Worm (Caenorhabditis elegans): ENCODE results near the gene str-205.
A peak's percentile ranks its signal among the peaks of the same experiment; 100 is the strongest.

Gene str-205

DNA sequence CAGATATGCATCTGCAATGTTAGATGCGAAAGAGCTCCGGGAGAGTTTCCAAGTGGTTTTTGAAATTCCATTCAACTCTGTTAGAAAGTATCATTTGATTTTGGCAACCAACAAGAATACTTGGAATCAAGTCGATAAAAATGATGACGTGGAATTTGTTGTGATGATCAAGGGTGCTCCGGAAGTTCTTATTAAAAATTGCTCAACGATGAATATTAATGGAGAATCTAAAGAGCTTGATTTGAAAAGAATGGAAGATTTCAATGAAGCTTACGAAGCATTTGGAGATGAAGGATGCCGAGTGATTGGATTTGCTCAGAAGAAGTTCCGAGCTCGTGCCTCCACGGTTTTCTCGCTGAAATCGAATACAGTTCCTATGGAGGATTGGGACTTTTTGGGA, 7.6 kb upstream of the str-205 start:
- TF ChIP-seq fkh-4 (tag; optimal IDR thresholded peaks at IDR 0.05; ENCODE audit: borderline replicate concordance) (no peak), sox-4 (tag; optimal IDR thresholded peaks at IDR 0.05) (no peak), mep-1 (tag; optimal IDR thresholded peaks at IDR 0.05) (no peak), dsc-1 (tag; optimal IDR thresholded peaks at IDR 0.05) (no peak), nhr-28 (tag; optimal IDR thresholded peaks at IDR 0.05) (no peak), nhr-77 (tag; optimal IDR thresholded peaks at IDR 0.05) (no peak), snpc-4 (tag; optimal IDR thresholded peaks at IDR 0.05) (no peak), zip-4 (GFP tag; optimal IDR thresholded peaks at IDR 0.05) (no peak), nhr-19 (GFP tag; conservative IDR thresholded peaks at IDR 0.05) (no peak), isw-1 (GFP tag; IDR thresholded peaks at IDR 0.05) (no peak), aly-2 (tag; optimal IDR thresholded peaks at IDR 0.05) (no peak), ceh-63 (GFP tag; optimal IDR thresholded peaks at IDR 0.05) (no peak), efl-3 (GFP tag; optimal IDR thresholded peaks at IDR 0.05) (no peak), hlh-4 (tag; optimal IDR thresholded peaks at IDR 0.05) (no peak)

DNA sequence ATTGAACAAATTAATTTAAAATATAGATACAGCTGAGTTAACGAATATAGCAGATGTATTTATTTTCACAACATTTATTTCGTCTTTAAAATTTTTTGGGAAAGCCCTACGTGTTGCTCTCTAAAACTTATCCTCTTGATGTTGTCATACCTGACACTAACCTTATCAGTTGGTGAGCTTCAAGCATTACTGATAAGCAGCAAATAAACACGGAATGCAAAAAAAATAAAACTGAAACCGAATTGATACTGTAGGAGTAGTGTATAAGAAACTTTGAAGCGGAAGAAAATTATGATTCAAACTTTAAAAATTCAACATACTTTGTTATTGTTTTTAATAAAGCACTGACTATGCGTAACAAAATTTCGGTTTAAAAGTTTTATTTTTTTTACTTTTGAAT, 5.4 kb upstream of the str-205 start:
- TF ChIP-seq elt-2 (tag; optimal IDR thresholded peaks at IDR 0.05) (peak; percentile 60), pqm-1 (tag; optimal IDR thresholded peaks at IDR 0.05) (peak; percentile 19), irx-1 (tag; optimal IDR thresholded peaks at IDR 0.05) (no peak)

DNA sequence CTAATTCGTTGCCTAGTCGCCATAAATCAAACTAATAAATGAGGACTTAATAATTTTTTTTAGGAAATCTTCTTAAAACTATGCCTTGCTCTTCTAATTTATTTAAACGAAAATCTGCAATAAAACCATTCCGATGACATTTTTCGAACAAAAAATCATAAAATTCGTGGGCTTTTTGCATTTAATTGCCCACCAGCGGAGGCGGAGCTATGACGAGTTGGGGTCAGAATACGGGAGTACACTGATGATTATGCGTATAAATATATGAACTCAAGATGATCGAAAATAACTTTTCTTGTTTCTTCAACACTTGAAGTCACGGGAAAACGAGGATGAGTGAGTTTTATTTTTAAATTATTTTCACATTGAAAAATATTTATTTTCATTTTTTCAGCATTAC, 4.7 kb upstream of the str-205 start, which contains the start of gene catp-2:
Gene catp-2 (plus strand): TSS at position 301 of the 400 bp plus-strand sequence.
- TF ChIP-seq hlh-4 (tag; optimal IDR thresholded peaks at IDR 0.05) (no peak), unc-62 (GFP tag; optimal IDR thresholded peaks at IDR 0.05) (no peak), ztf-11 (tag; optimal IDR thresholded peaks at IDR 0.05) (no peak), nhr-11 (tag; optimal IDR thresholded peaks at IDR 0.05) (no peak), sup-37 (GFP tag; optimal IDR thresholded peaks at IDR 0.05) (no peak), rnt-1 (tag; optimal IDR thresholded peaks at IDR 0.05) (no peak), skn-1 (tag; optimal IDR thresholded peaks at IDR 0.05) (no peak), ceh-88 (GFP tag; IDR thresholded peaks at IDR 0.05) (no peak), snpc-4 (tag; optimal IDR thresholded peaks at IDR 0.05) (no peak), fos-1 (tag; optimal IDR thresholded peaks at IDR 0.05) (no peak), nhr-19 (GFP tag; conservative IDR thresholded peaks at IDR 0.05) (no peak)

DNA sequence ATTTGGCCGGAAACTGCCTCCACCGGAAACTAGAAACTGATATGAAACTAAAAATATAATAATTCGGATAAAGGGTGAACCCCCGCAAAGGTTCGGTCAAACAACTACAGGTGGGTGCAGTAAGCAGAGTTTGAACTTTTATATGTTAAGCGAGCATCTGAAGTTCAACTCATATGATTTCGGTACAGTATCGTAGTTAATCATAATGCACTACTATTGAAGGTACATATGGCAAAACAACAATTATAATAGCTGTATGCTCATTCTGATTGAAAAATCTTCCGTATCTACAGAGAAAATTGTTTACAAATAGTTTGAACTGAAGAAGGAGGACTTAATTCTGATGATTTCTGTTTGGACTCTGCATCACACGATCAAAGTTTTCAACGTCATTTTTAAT, 3.5 kb upstream of the str-205 start:
- no peak for TF ChIP-seq ces-1 (GFP tag; optimal IDR thresholded peaks at IDR 0.05)
- no peak for TF ChIP-seq F16B12.6 (tag; optimal IDR thresholded peaks at IDR 0.05)
- TF ChIP-seq C04F5.9 (tag; optimal IDR thresholded peaks at IDR 0.05): no peak
- TF ChIP-seq ceh-8 (GFP tag; optimal IDR thresholded peaks at IDR 0.05): no peak
- no peak for TF ChIP-seq alr-1 (tag; optimal IDR thresholded peaks at IDR 0.05; ENCODE audit: borderline replicate concordance)
- no peak for TF ChIP-seq hlh-17 (GFP tag; optimal IDR thresholded peaks at IDR 0.05; ENCODE audit: borderline replicate concordance)
- no peak for TF ChIP-seq tlp-1 (tag; optimal IDR thresholded peaks at IDR 0.05)
- no peak for TF ChIP-seq nhr-84 (tag; optimal IDR thresholded peaks at IDR 0.05)

DNA sequence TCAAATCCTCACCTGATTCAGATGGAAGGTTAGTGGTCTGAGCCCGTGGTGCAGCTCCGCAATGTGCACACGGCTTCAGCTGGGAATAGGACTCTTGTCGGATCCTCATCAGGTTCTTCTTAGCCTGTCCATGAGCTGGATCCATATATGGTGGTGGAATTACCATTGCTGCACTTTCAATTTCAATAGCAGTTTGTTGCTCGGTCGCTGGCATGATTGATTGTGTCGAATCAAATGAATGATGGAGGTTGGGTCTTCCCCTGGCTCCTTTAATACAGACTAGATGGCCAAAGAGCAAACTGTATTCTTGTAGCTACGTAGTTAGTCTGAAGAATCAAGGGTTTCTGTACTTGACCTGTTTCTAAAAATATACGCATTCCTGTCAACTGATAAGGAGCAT, 3.1 kb upstream of the str-205 start, which contains the start of gene C02E7.10:
Gene C02E7.10 (minus strand): TSS at position 232 of the 400 bp plus-strand sequence.
- no peak for TF ChIP-seq efl-1 (optimal IDR thresholded peaks at IDR 0.05)
- no peak for TF ChIP-seq efl-1 (GFP tag; optimal IDR thresholded peaks at IDR 0.05 in 1 of 2)

DNA sequence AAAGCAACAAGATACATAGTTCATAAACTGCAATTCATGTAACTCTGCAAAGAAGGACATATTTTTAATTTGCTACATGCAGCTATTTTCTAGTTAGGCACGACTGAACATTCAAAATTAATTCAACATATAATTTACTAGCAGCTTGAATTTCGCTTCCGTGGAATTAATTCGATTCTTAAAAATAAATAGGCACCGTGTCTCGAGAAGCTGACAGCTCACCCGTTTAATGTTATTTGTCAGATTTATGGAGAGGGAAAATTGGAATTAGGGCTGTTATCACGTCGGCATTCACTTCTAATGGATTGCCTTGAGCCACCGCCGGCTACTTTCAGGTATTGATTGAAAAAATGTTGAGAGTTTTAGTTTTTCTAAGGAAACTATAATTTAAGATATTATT, 3.4 kb downstream of the str-205 start, which contains the start of gene srh-21:
Gene srh-21 (plus strand): TSS at position 301 of the 400 bp plus-strand sequence.
- TF ChIP-seq lin-14 (GFP tag; optimal IDR thresholded peaks at IDR 0.05) (no peak), fkh-8 (tag; optimal IDR thresholded peaks at IDR 0.05) (peak; percentile 8)

Measured in whole organism, L1 larva.